Worm (Caenorhabditis elegans) whole organism, early embryonic: ENCODE measurements around the gene T16G12.1.
"Not testable (repeated sequence)": the region's sequence is repeated elsewhere in the genome, so short reads cannot be mapped to it uniquely, and the experiment has no call there.

Experiments used
- B0310.2 ChIP-seq: sonication (generic microtip); optimal IDR thresholded peaks from 2 replicates; lab custom pipeline; 2016; ENCODE audit warnings: mild to moderate bottlenecking, missing genetic modification characterization, missing compliant biosample characterization
- aly-1 ChIP-seq: sonication (generic microtip); optimal IDR thresholded peaks from 2 replicates; lab custom pipeline; 2016; ENCODE audit warnings: missing genetic modification characterization, missing compliant biosample characterization
- ama-1 ChIP-seq: fragments of 150-350 bp; optimal IDR thresholded peaks from 2 replicates; lab custom pipeline; 2014
- ceh-13 ChIP-seq: fragments of 200-800 bp; sonication (Bioruptor generic); optimal IDR thresholded peaks from 2 replicates; lab custom pipeline; 2018; ENCODE audit warnings: mild to moderate bottlenecking, missing genetic modification characterization, missing compliant biosample characterization
- ets-7 ChIP-seq: sonication (generic microtip); optimal IDR thresholded peaks from 2 replicates; lab custom pipeline; 2016; ENCODE audit warnings: missing genotype, missing genetic modification characterization, missing compliant biosample characterization
- flt-1 ChIP-seq: fragments of 200-800 bp; sonication (Bioruptor generic); IDR thresholded peaks from 2 replicates; pipeline ENCODE4 v1.3.6; 2022; ENCODE audit warnings: missing genetic modification characterization, missing compliant biosample characterization
- hmbx-1 ChIP-seq: sonication (generic microtip); optimal IDR thresholded peaks from 2 replicates; lab custom pipeline; 2016; ENCODE audit warnings: mild to moderate bottlenecking, missing genetic modification characterization, missing compliant biosample characterization
- hmg-4 ChIP-seq: fragments of 200-800 bp; sonication (Bioruptor generic); optimal IDR thresholded peaks from 2 replicates; lab custom pipeline; 2018; ENCODE audit warnings: mild to moderate bottlenecking, missing genetic modification characterization, missing compliant biosample characterization
- hnd-1 ChIP-seq: sonication (generic microtip); optimal IDR thresholded peaks from 2 replicates; lab custom pipeline; 2016; ENCODE audit warnings: missing genetic modification characterization, missing compliant biosample characterization
- pes-1 ChIP-seq: fragments of 200-800 bp; sonication (Bioruptor generic); IDR thresholded peaks from 2 replicates; pipeline ENCODE4 v1.3.6; 2022; ENCODE audit warnings: missing genetic modification reagents, missing genetic modification characterization, missing compliant biosample characterization
- scrt-1 ChIP-seq: fragments of 200-800 bp; sonication (Bioruptor generic); IDR thresholded peaks from 2 replicates; pipeline ENCODE4 v1.3.6; 2022; ENCODE audit warnings: missing genetic modification characterization, missing compliant biosample characterization
- tbx-11 ChIP-seq: fragments of 200-800 bp; sonication (Bioruptor generic); IDR thresholded peaks from 2 replicates; pipeline ENCODE4 v1.3.6; 2022; ENCODE audit warnings: missing genetic modification characterization, missing compliant biosample characterization
- tbx-37 ChIP-seq: fragments of 200-800 bp; sonication (Bioruptor generic); conservative IDR thresholded peaks from 2 replicates; pipeline ENCODE4 v1.3.6; 2022; ENCODE audit warnings: missing genetic modification reagents, missing genetic modification characterization, missing compliant biosample characterization
- tra-4 ChIP-seq: sonication (generic microtip); optimal IDR thresholded peaks from 2 replicates; lab custom pipeline; 2017; ENCODE audit warnings: missing genetic modification characterization, missing compliant biosample characterization

DNA sequence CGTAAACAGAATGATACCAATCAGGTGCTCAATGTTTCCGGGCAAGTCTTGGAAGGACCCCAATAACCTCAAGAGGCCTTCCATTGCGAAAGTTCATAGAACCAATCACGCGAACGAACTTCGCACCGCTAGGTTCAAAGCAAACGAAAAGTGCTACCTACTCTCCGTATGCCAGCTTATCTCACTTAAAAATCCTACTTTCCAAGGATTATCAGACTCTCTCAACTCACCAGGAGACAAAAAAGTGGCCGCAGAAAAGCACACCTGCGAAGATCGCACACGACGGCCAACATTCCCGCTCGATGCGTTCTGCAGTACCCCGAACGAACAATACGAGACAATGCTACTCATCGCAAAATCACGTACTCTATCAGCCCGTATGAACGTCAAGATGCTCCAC lies 3.7 kb upstream of the T16G12.1 start, which contains the start of gene T16G12.12:
- TF ChIP-seq ceh-13 (GFP tag; lab: Kevin White, UChicago); aly-1 (tag; lab: Kevin White, UChicago); ama-1 (lab: Kevin White, UChicago); hnd-1 (tag; lab: Kevin White, UChicago); hmbx-1 (tag; lab: Kevin White, UChicago); ets-7; flt-1; scrt-1 (GFP tag; lab: Robert Waterston, UW); tbx-37 (GFP tag; lab: Robert Waterston, UW); B0310.2 (tag; lab: Kevin White, UChicago); hmg-4 (GFP tag; lab: Kevin White, UChicago); pes-1; tbx-11 (GFP tag; lab: Robert Waterston, UW); tra-4: not testable (repeated sequence)
